Worm (Caenorhabditis elegans): Measurements from ENCODE around the gene fbxa-183.
A peak's percentile ranks its signal among the peaks of the same experiment; 100 is the strongest.

Gene fbxa-183

ce11 chrV:5785372-5785771 lies 2.8 kb upstream of the fbxa-183 start, which contains the start of gene F44E7.7:
Gene F44E7.7 (minus strand): TSS chrV:5785472.
- TF ChIP-seq unc-62 (GFP tag; optimal IDR thresholded peaks at IDR 0.05) (no peak), alr-1 (tag; optimal IDR thresholded peaks at IDR 0.05) (no peak), nhr-129 (tag; optimal IDR thresholded peaks at IDR 0.05) (no peak), elt-1 (tag; optimal IDR thresholded peaks at IDR 0.05) (no peak)

ce11 chrV:5780713-5781360 lies 1.8 kb downstream of the fbxa-183 start, which contains the start of gene F44E7.5:
Gene F44E7.5 (minus strand): TSS chrV:5780922.
- TF ChIP-seq crh-2 (tag; optimal IDR thresholded peaks at IDR 0.05) (peak; percentile 81), nhr-25 (tag; optimal IDR thresholded peaks at IDR 0.05) (peak; percentile 78), alr-1 (tag; optimal IDR thresholded peaks at IDR 0.05) (no peak), lsy-2 (tag; optimal IDR thresholded peaks at IDR 0.05) (peak; percentile 5 to 69), fos-1 (tag; optimal IDR thresholded peaks at IDR 0.05) (peak; percentile 91), R02D3.7 (tag; optimal IDR thresholded peaks at IDR 0.05) (no peak), ztf-11 (tag; optimal IDR thresholded peaks at IDR 0.05) (no peak), blmp-1 (tag; optimal IDR thresholded peaks at IDR 0.05; ENCODE audit: insufficient read depth) (peak; percentile 37), mdl-1 (tag; optimal IDR thresholded peaks at IDR 0.05) (peak; percentile 61 to 76), lin-13 (GFP tag; optimal IDR thresholded peaks at IDR 0.05) (peak; percentile 70), dmd-4 (tag; optimal IDR thresholded peaks at IDR 0.05) (no peak), gmeb-1 (tag; optimal IDR thresholded peaks at IDR 0.05) (peak; percentile 65), sma-9 (GFP tag; optimal IDR thresholded peaks at IDR 0.05) (peak; percentile 72), sma-9 (tag; optimal IDR thresholded peaks at IDR 0.05) (no peak), sem-4 (tag; optimal IDR thresholded peaks at IDR 0.05) (no peak), nhr-21 (tag; optimal IDR thresholded peaks at IDR 0.05) (peak; percentile 57), mab-5 (tag; optimal IDR thresholded peaks at IDR 0.05) (no peak), snpc-4 (tag; optimal IDR thresholded peaks at IDR 0.05) (peak; percentile 40), unc-55 (GFP tag; optimal IDR thresholded peaks at IDR 0.05) (peak; percentile 62), F13H6.1 (tag; optimal IDR thresholded peaks at IDR 0.05) (peak; percentile 39), sma-3 (GFP tag; optimal IDR thresholded peaks at IDR 0.05) (peak; percentile 60), Y55F3AM.14 (GFP tag; optimal IDR thresholded peaks at IDR 0.05) (peak; percentile 43), C34F6.9 (tag; optimal IDR thresholded peaks at IDR 0.05) (peak; percentile 74), nhr-129 (tag; optimal IDR thresholded peaks at IDR 0.05) (peak; percentile 100)

- TF ChIP-seq nhr-21 (tag; optimal IDR thresholded peaks at IDR 0.05): no peak
- no peak for TF ChIP-seq blmp-1 (tag; optimal IDR thresholded peaks at IDR 0.05; ENCODE audit: insufficient read depth)
- TF ChIP-seq sma-9 (GFP tag; optimal IDR thresholded peaks at IDR 0.05): peak; percentile 43
- TF ChIP-seq sma-9 (tag; optimal IDR thresholded peaks at IDR 0.05): no peak
- no peak for TF ChIP-seq R02D3.7 (tag; optimal IDR thresholded peaks at IDR 0.05)
- TF ChIP-seq lin-13 (GFP tag; optimal IDR thresholded peaks at IDR 0.05): no peak
- TF ChIP-seq unc-39 (tag; optimal IDR thresholded peaks at IDR 0.05): no peak
- peak; percentile 29 for TF ChIP-seq unc-55 (GFP tag; optimal IDR thresholded peaks at IDR 0.05)
- no peak for TF ChIP-seq nhr-12 (tag; optimal IDR thresholded peaks at IDR 0.05)
- TF ChIP-seq ama-1 (optimal IDR thresholded peaks at IDR 0.05): no peak
- TF ChIP-seq F13H6.1 (tag; optimal IDR thresholded peaks at IDR 0.05): peak; percentile 34
- peak; percentile 98 for TF ChIP-seq nhr-129 (tag; optimal IDR thresholded peaks at IDR 0.05)
- TF ChIP-seq ceh-82 (tag; optimal IDR thresholded peaks at IDR 0.05): no peak
- no peak for TF ChIP-seq alr-1 (tag; optimal IDR thresholded peaks at IDR 0.05)
- no peak for TF ChIP-seq ceh-16 (tag; optimal IDR thresholded peaks at IDR 0.05)
- TF ChIP-seq mdl-1 (tag; optimal IDR thresholded peaks at IDR 0.05): no peak
- TF ChIP-seq dmd-4 (tag; optimal IDR thresholded peaks at IDR 0.05): no peak
- TF ChIP-seq mab-5 (tag; optimal IDR thresholded peaks at IDR 0.05): no peak
- no peak for TF ChIP-seq gmeb-1 (tag; optimal IDR thresholded peaks at IDR 0.05)
- no peak for TF ChIP-seq ztf-4 (tag; optimal IDR thresholded peaks at IDR 0.05)
- TF ChIP-seq fos-1 (tag; optimal IDR thresholded peaks at IDR 0.05): peak; percentile 44
- TF ChIP-seq skn-1 (tag; optimal IDR thresholded peaks at IDR 0.05): no peak
- TF ChIP-seq elt-1 (tag; optimal IDR thresholded peaks at IDR 0.05): no peak
- no peak for TF ChIP-seq ztf-1 (GFP tag; conservative IDR thresholded peaks at IDR 0.05)
- TF ChIP-seq ZK546.5 (tag; optimal IDR thresholded peaks at IDR 0.05): no peak
- TF ChIP-seq unc-62 (GFP tag; optimal IDR thresholded peaks at IDR 0.05): no peak
- TF ChIP-seq sem-4 (tag; optimal IDR thresholded peaks at IDR 0.05): no peak
- no peak for TF ChIP-seq mbf-1 (tag; optimal IDR thresholded peaks at IDR 0.05)
- TF ChIP-seq egl-27 (tag; optimal IDR thresholded peaks at IDR 0.05): no peak
- TF ChIP-seq lsy-2 (tag; optimal IDR thresholded peaks at IDR 0.05): peak in 1 of 2 experiments; percentile 43
- TF ChIP-seq nhr-6 (tag; optimal IDR thresholded peaks at IDR 0.05): no peak
- no peak for TF ChIP-seq nhr-25 (tag; optimal IDR thresholded peaks at IDR 0.05)
- TF ChIP-seq C34F6.9 (tag; optimal IDR thresholded peaks at IDR 0.05): peak; percentile 44
These were observed 2.6 kb downstream of the fbxa-183 start for ce11 chrV:5779984-5780383.
